Worm (Caenorhabditis elegans) whole organism, young adult: ENCODE data around the gene otpl-3.

Experiments used
- B0261.1 ChIP-seq: sonication (generic microtip); optimal IDR thresholded peaks from 2 replicates; lab custom pipeline; 2016; ENCODE audit warnings: mild to moderate bottlenecking, missing genetic modification characterization, moderate library complexity, missing compliant biosample characterization
- B0336.3 ChIP-seq: fragments of 200-800 bp; sonication (Bioruptor generic); IDR thresholded peaks from 2 replicates; pipeline ENCODE4 v1.3.6; 2022; ENCODE audit warnings: missing genetic modification characterization, missing compliant biosample characterization
- C06A6.2 ChIP-seq: fragments of 200-800 bp; sonication (Bioruptor generic); conservative IDR thresholded peaks from 2 replicates; pipeline ENCODE4 v1.3.6; 2022; ENCODE audit warnings: missing genetic modification characterization, missing compliant biosample characterization
- C17E4.6 ChIP-seq: fragments of 200-800 bp; sonication (Bioruptor generic); IDR thresholded peaks from 2 replicates; pipeline ENCODE4 v1.3.6; 2022; ENCODE audit warnings: missing genetic modification reagents, missing genetic modification characterization, missing compliant biosample characterization
- D2030.7 ChIP-seq: fragments of 200-800 bp; sonication (Bioruptor generic); IDR thresholded peaks from 2 replicates; pipeline ENCODE4 v1.3.6; 2022; ENCODE audit warnings: missing genetic modification reagents, missing genetic modification characterization, missing compliant biosample characterization
- F10E7.11 ChIP-seq: sonication (generic microtip); optimal IDR thresholded peaks from 2 replicates; lab custom pipeline; 2017; ENCODE audit warnings: mild to moderate bottlenecking, missing genetic modification characterization, moderate library complexity, missing compliant biosample characterization
- F22D6.2 ChIP-seq: sonication (generic microtip); optimal IDR thresholded peaks from 2 replicates; lab custom pipeline; 2016; ENCODE audit warnings: mild to moderate bottlenecking, missing genetic modification characterization, missing compliant biosample characterization
- F49E8.2 ChIP-seq: sonication (generic microtip); optimal IDR thresholded peaks from 3 replicates; lab custom pipeline; 2017; ENCODE audit warnings: missing genetic modification characterization, mild to moderate bottlenecking, missing compliant biosample characterization, antibody characterized with exemption, moderate library complexity; ENCODE audit not compliant: insufficient read depth
- Y56A3A.18 ChIP-seq: fragments of 200-800 bp; sonication (Bioruptor generic); IDR thresholded peaks from 2 replicates; pipeline ENCODE4 v1.3.6; 2022; ENCODE audit warnings: missing genetic modification reagents, missing genetic modification characterization, missing compliant biosample characterization
- Y67H2A.10 ChIP-seq: fragments of 200-800 bp; sonication (Bioruptor generic); conservative IDR thresholded peaks from 2 replicates; pipeline ENCODE4 v1.3.6; 2022; ENCODE audit warnings: missing genetic modification reagents, missing genetic modification characterization, missing compliant biosample characterization
- akir-1 ChIP-seq: fragments of 200-800 bp; sonication (Bioruptor generic); optimal IDR thresholded peaks from 2 replicates; lab custom pipeline; 2018; ENCODE audit warnings: mild to moderate bottlenecking, missing genetic modification characterization, moderate library complexity, missing compliant biosample characterization
- bed-1 ChIP-seq: fragments of 200-800 bp; sonication (Bioruptor generic); IDR thresholded peaks from 2 replicates; pipeline ENCODE4 v1.3.6; 2022; ENCODE audit warnings: missing genetic modification reagents, missing genetic modification characterization, missing compliant biosample characterization
- cebp-1 ChIP-seq, 2 experiments: fragments of 200-800 bp in 1 of 2; sonication (Bioruptor generic) in 1 of 2; sonication (generic microtip) in 1 of 2; IDR thresholded peaks in 1 of 2; optimal IDR thresholded peaks in 1 of 2; 2 replicates each; pipeline versions ENCODE4 v1.3.6 to Lab custom; 2017 to 2022; ENCODE audit warnings: missing compliant biosample characterization in 2 of 2, missing genetic modification characterization in 2 of 2, mild to moderate bottlenecking in 1 of 2, missing genetic modification reagents in 1 of 2, moderate library complexity in 1 of 2
- dox-1 ChIP-seq: fragments of 200-800 bp; sonication (Bioruptor generic); IDR thresholded peaks from 2 replicates; pipeline ENCODE4 v1.3.6; 2022; ENCODE audit warnings: missing genetic modification reagents, missing genetic modification characterization, missing compliant biosample characterization
- dpff-1 ChIP-seq: sonication (generic microtip); optimal IDR thresholded peaks from 2 replicates; lab custom pipeline; 2017; ENCODE audit warnings: mild to moderate bottlenecking, missing genetic modification characterization, missing compliant biosample characterization
- egl-18 ChIP-seq: fragments of 200-800 bp; sonication (Bioruptor generic); IDR thresholded peaks from 2 replicates; pipeline ENCODE4 v1.3.6; 2022; ENCODE audit warnings: missing genetic modification reagents, missing genetic modification characterization, missing compliant biosample characterization
- egl-44 ChIP-seq: fragments of 200-800 bp; sonication (Bioruptor generic); IDR thresholded peaks from 2 replicates; pipeline ENCODE4 v1.3.6; 2022; ENCODE audit warnings: missing genetic modification reagents, missing genetic modification characterization, missing compliant biosample characterization
- hmg-1.2 ChIP-seq: fragments of 200-800 bp; sonication (Bioruptor generic); IDR thresholded peaks from 2 replicates; pipeline ENCODE4 v1.3.6; 2022; ENCODE audit warnings: missing genetic modification reagents, missing genetic modification characterization, missing compliant biosample characterization
- hrde-1 ChIP-seq: sonication (generic microtip); optimal IDR thresholded peaks from 2 replicates; lab custom pipeline; 2016; ENCODE audit warnings: missing genetic modification characterization, mild to moderate bottlenecking, missing compliant biosample characterization, moderate library complexity, missing genotype, missing genetic modification reagents, borderline replicate concordance
- hsf-1 ChIP-seq: fragments of 200-800 bp; sonication (Bioruptor generic); IDR thresholded peaks from 2 replicates; pipeline ENCODE4 v1.3.6; 2022; ENCODE audit warnings: missing genetic modification reagents, missing genetic modification characterization, missing compliant biosample characterization
- lag-1 ChIP-seq: fragments of 200-800 bp; sonication (Bioruptor generic); IDR thresholded peaks from 2 replicates; pipeline ENCODE4 v1.3.6; 2022; ENCODE audit warnings: missing genetic modification reagents, missing genetic modification characterization, missing compliant biosample characterization
- lin-26 ChIP-seq: fragments of 200-800 bp; sonication (Bioruptor generic); IDR thresholded peaks from 2 replicates; pipeline ENCODE4 v1.3.6; 2022; ENCODE audit warnings: missing genetic modification reagents, missing genetic modification characterization, missing compliant biosample characterization
- lin-40 ChIP-seq: sonication (generic microtip); optimal IDR thresholded peaks from 2 replicates; lab custom pipeline; 2016; ENCODE audit warnings: missing genetic modification characterization, mild to moderate bottlenecking, missing compliant biosample characterization, missing genotype, missing genetic modification reagents
- madf-3 ChIP-seq: fragments of 200-800 bp; sonication (Bioruptor generic); IDR thresholded peaks from 2 replicates; pipeline ENCODE4 v1.3.6; 2022; ENCODE audit warnings: missing genetic modification reagents, missing genetic modification characterization, missing compliant biosample characterization
- madf-8 ChIP-seq: fragments of 200-800 bp; sonication (Bioruptor generic); conservative IDR thresholded peaks from 2 replicates; pipeline ENCODE4 v1.3.6; 2022; ENCODE audit warnings: missing genetic modification reagents, missing genetic modification characterization, missing compliant biosample characterization
- mel-28 ChIP-seq: sonication (generic microtip); optimal IDR thresholded peaks from 2 replicates; lab custom pipeline; 2016; ENCODE audit warnings: borderline replicate concordance, mild to moderate bottlenecking, missing genetic modification characterization, missing compliant biosample characterization
- mxl-1 ChIP-seq: sonication (generic microtip); optimal IDR thresholded peaks from 2 replicates; lab custom pipeline; 2016; ENCODE audit warnings: missing genetic modification characterization, missing compliant biosample characterization
- nfyb-1 ChIP-seq: fragments of 200-800 bp; sonication (Bioruptor generic); IDR thresholded peaks from 2 replicates; pipeline ENCODE4 v1.3.6; 2022; ENCODE audit warnings: missing genetic modification reagents, missing genetic modification characterization, missing compliant biosample characterization
- nhr-179 ChIP-seq: sonication (generic microtip); optimal IDR thresholded peaks from 2 replicates; lab custom pipeline; 2016; ENCODE audit warnings: mild to moderate bottlenecking, missing genetic modification characterization, missing compliant biosample characterization
- nhr-80 ChIP-seq: sonication (generic microtip); optimal IDR thresholded peaks from 2 replicates; lab custom pipeline; 2016; ENCODE audit warnings: missing genetic modification characterization, missing compliant biosample characterization
- rcor-1 ChIP-seq: fragments of 200-800 bp; sonication (Bioruptor generic); IDR thresholded peaks from 2 replicates; pipeline ENCODE4 v1.3.6; 2022; ENCODE audit warnings: missing genetic modification reagents, missing genetic modification characterization, missing compliant biosample characterization
- repo-1 ChIP-seq: sonication (generic microtip); optimal IDR thresholded peaks from 2 replicates; lab custom pipeline; 2017; ENCODE audit warnings: mild to moderate bottlenecking, missing genetic modification characterization, missing compliant biosample characterization
- sdz-38 ChIP-seq: sonication (generic microtip); optimal IDR thresholded peaks from 2 replicates; lab custom pipeline; 2016; ENCODE audit warnings: missing genotype, missing genetic modification characterization, missing compliant biosample characterization
- sea-2 ChIP-seq: fragments of 200-800 bp; sonication (Bioruptor generic); IDR thresholded peaks from 2 replicates; pipeline ENCODE4 v1.3.6; 2022; ENCODE audit warnings: missing genetic modification characterization, missing compliant biosample characterization
- snpc-1.1 ChIP-seq: sonication (generic microtip); optimal IDR thresholded peaks from 2 replicates; lab custom pipeline; 2017; ENCODE audit warnings: missing genetic modification characterization, mild to moderate bottlenecking, missing compliant biosample characterization, antibody characterized with exemption, moderate library complexity, missing genotype, missing genetic modification reagents; ENCODE audit not compliant: insufficient read depth
- snpc-4 ChIP-seq, 5 experiments: fragments of 150-350 bp in 1 of 5; sonication (generic microtip) in 4 of 5; optimal IDR thresholded peaks; 2 replicates each; lab custom pipeline; 2014 to 2018; ENCODE audit warnings: missing genetic modification characterization in 5 of 5, missing biosample characterization in 3 of 5, antibody characterized with exemption in 2 of 5, mild to moderate bottlenecking in 2 of 5, missing compliant biosample characterization in 2 of 5, missing genotype in 2 of 5, moderate library complexity in 2 of 5, missing genetic modification reagents in 1 of 5
- sptf-2 ChIP-seq: fragments of 200-800 bp; sonication (Bioruptor generic); optimal IDR thresholded peaks from 2 replicates; lab custom pipeline; 2018; ENCODE audit warnings: mild to moderate bottlenecking, missing genetic modification characterization, missing compliant biosample characterization
- tbx-9 ChIP-seq: sonication (generic microtip); optimal IDR thresholded peaks from 2 replicates; lab custom pipeline; 2016; ENCODE audit warnings: borderline replicate concordance, missing genetic modification characterization, inconsistent platforms, missing compliant biosample characterization
- tlf-1 ChIP-seq: fragments of 200-800 bp; sonication (Bioruptor generic); optimal IDR thresholded peaks from 2 replicates; lab custom pipeline; 2018; ENCODE audit warnings: mild to moderate bottlenecking, missing genetic modification characterization, missing compliant biosample characterization
- unc-130 ChIP-seq: sonication (generic microtip); optimal IDR thresholded peaks from 2 replicates; lab custom pipeline; 2016; ENCODE audit warnings: missing genetic modification reagents, missing genetic modification characterization, missing compliant biosample characterization
- unc-62 ChIP-seq: fragments of 150-350 bp; optimal IDR thresholded peaks from 2 replicates; lab custom pipeline; 2014; ENCODE audit warnings: missing biosample characterization, missing genetic modification reagents, missing genetic modification characterization
- zfh-2 ChIP-seq: fragments of 200-800 bp; sonication (Bioruptor generic); conservative IDR thresholded peaks from 2 replicates; pipeline ENCODE4 v1.3.6; 2022; ENCODE audit warnings: missing genetic modification reagents, missing genetic modification characterization, missing compliant biosample characterization
- zim-3 ChIP-seq: sonication (generic microtip); optimal IDR thresholded peaks from 2 replicates; lab custom pipeline; 2017; ENCODE audit warnings: mild to moderate bottlenecking, missing genetic modification characterization, moderate library complexity, missing compliant biosample characterization
- ztf-18 ChIP-seq: sonication (generic microtip); optimal IDR thresholded peaks from 2 replicates; lab custom pipeline; 2016; ENCODE audit warnings: missing genotype, mild to moderate bottlenecking, missing genetic modification characterization, missing compliant biosample characterization
- ztf-22 ChIP-seq: fragments of 200-800 bp; sonication (Bioruptor generic); optimal IDR thresholded peaks from 2 replicates; lab custom pipeline; 2018; ENCODE audit warnings: mild to moderate bottlenecking, missing genetic modification characterization, moderate library complexity, missing compliant biosample characterization
- ztf-25 ChIP-seq: fragments of 200-800 bp; sonication (Bioruptor generic); IDR thresholded peaks from 2 replicates; pipeline ENCODE4 v1.3.6; 2022; ENCODE audit warnings: missing genetic modification reagents, missing genetic modification characterization, missing compliant biosample characterization
- ztf-28 ChIP-seq: fragments of 200-800 bp; sonication (Bioruptor generic); IDR thresholded peaks from 2 replicates; pipeline ENCODE4 v1.3.6; 2022; ENCODE audit warnings: missing genetic modification reagents, missing genetic modification characterization, missing compliant biosample characterization

otpl-3 gene

DNA sequence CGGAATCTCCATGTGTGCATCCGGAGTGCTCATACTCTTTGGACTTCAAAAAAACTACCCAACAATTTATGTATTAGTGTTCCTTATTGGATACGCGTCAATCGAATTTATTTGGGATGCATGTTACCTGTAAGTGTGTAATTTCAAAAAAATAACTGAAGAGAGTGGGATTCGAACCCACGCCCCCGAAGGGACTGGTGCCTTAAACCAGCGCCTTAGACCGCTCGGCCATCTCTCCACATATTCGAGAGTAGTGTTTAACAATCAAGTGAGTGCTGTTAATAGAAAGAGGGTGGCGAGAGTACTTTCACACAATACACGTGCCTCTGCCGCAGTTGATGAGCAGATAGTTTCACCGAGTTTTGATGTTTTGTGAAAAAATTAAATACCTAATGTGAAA, 21.6 kb downstream of the otpl-3 start (continued):
- TF ChIP-seq ztf-28 (GFP tag; lab: Robert Waterston, UW) (no peak), lag-1 (no peak), tlf-1 (GFP tag; lab: Kevin White, UChicago) (peak; percentile 12), dox-1 (GFP tag; lab: Robert Waterston, UW) (peak; percentile 88), D2030.7 (GFP tag; lab: Robert Waterston, UW) (peak; percentile 69), tbx-9 (tag; lab: Kevin White, UChicago) (no peak), bed-1 (no peak), mel-28 (no peak), C06A6.2 (peak; percentile 39; the same call in 1 of the 2 replicates), sea-2 (no peak), madf-3 (GFP tag; lab: Robert Waterston, UW) (0 out of 2 replicates have a peak, but pooled peaks have one; percentile 58), madf-8 (GFP tag; lab: Robert Waterston, UW) (no peak), ztf-25 (GFP tag; lab: Robert Waterston, UW) (0 out of 2 replicates have a peak, but pooled peaks have one; percentile 67), lin-40 (tag; lab: Kevin White, UChicago) (peak; percentile 68), hsf-1 (GFP tag; lab: Robert Waterston, UW) (no peak), cebp-1 (GFP tag; IDR thresholded peaks at IDR 0.05; lab: Robert Waterston, UW) (no peak), cebp-1 (tag; optimal IDR thresholded peaks at IDR 0.05; lab: Kevin White, UChicago) (no peak), lin-26 (GFP tag; lab: Robert Waterston, UW) (no peak; the same call in 1 of the 2 replicates), rcor-1 (GFP tag; lab: Robert Waterston, UW) (peak; percentile 50; the same call in 1 of the 2 replicates), egl-44 (GFP tag; lab: Robert Waterston, UW) (0 out of 2 replicates have a peak, but pooled peaks have one; percentile 72), ztf-22 (no peak), F22D6.2 (tag; lab: Kevin White, UChicago) (no peak), Y56A3A.18 (GFP tag; lab: Robert Waterston, UW) (peak; percentile 90), hrde-1 (tag; lab: Kevin White, UChicago) (peak; percentile 71), repo-1 (peak; percentile 35), dpff-1 (tag; lab: Kevin White, UChicago) (no peak), B0261.1 (tag; lab: Kevin White, UChicago) (peak; percentile 93), ztf-18 (tag; lab: Kevin White, UChicago) (no peak), unc-130 (GFP tag; lab: Kevin White, UChicago) (peak; percentile 58), nhr-179 (no peak), snpc-4 (GFP tag; optimal IDR thresholded peaks at IDR 0.05; lab: Kevin White, UChicago) (no peak), snpc-4 (tag; optimal IDR thresholded peaks at IDR 0.05; lab: Kevin White, UChicago) (peak in 2 of 4 experiments; percentile 20 to 65), egl-18 (no peak), nfyb-1 (peak; percentile 82), B0336.3 (GFP tag; lab: Robert Waterston, UW) (no peak), Y67H2A.10 (no peak), nhr-80 (tag; lab: Kevin White, UChicago) (peak; percentile 36), snpc-1.1 (peak; percentile 1), unc-62 (GFP tag; lab: Kevin White, UChicago) (no peak), hmg-1.2 (peak; percentile 80), akir-1 (GFP tag; lab: Kevin White, UChicago) (no peak), zim-3 (tag; lab: Kevin White, UChicago) (peak; percentile 86), C17E4.6 (no peak), sdz-38 (tag; lab: Kevin White, UChicago) (no peak), sptf-2 (GFP tag; lab: Kevin White, UChicago) (peak; percentile 37), F10E7.11 (tag; lab: Kevin White, UChicago) (no peak), mxl-1 (tag; lab: Kevin White, UChicago) (peak; percentile 72), zfh-2 (GFP tag; lab: Robert Waterston, UW) (no peak), F49E8.2 (tag; lab: Kevin White, UChicago) (no peak)
